Fruit fly (Drosophila melanogaster): ENCODE results near the gene Rbcn-3A.

Rbcn-3A gene

dm6 chrX:6254617-6255349 lies 504 bp downstream of the Rbcn-3A start (continued):
- no peak for TF ChIP-seq Hey (tag; optimal IDR thresholded peaks at IDR 0.05)
- TF ChIP-seq sens (GFP tag) = peak; percentile 37
- no peak for TF ChIP-seq bbx (GFP tag; IDR thresholded peaks at IDR 0.05; ENCODE audit: partially characterized antibody)
- no peak for TF ChIP-seq lab (GFP tag; optimal IDR thresholded peaks at IDR 0.05)

- peak; percentile 81 for TF ChIP-seq Med (GFP tag)
- peak; percentile 13 for TF ChIP-seq CG13296 (GFP tag; optimal IDR thresholded peaks at IDR 0.05)
- TF ChIP-seq CG2678 (tag; optimal IDR thresholded peaks at IDR 0.05) = peak; percentile 20
- no peak for TF ChIP-seq sob (GFP tag; IDR thresholded peaks at IDR 0.05)
- TF ChIP-seq shn (GFP tag; optimal IDR thresholded peaks at IDR 0.05) = no peak
- TF ChIP-seq row (GFP tag; IDR thresholded peaks at IDR 0.05) = no peak
- TF ChIP-seq crol (GFP tag; IDR thresholded peaks at IDR 0.05) = no peak
- no peak for TF ChIP-seq CG15073 (GFP tag; optimal IDR thresholded peaks at IDR 0.05)
- no peak for TF ChIP-seq Stat92E (GFP tag; optimal IDR thresholded peaks at IDR 0.05)
- no peak for TF ChIP-seq bowl (GFP tag; IDR thresholded peaks at IDR 0.05)
- no peak for TF ChIP-seq jigr1 (GFP tag; IDR thresholded peaks at IDR 0.05)
- TF ChIP-seq BtbVII (GFP tag; optimal IDR thresholded peaks at IDR 0.05) = no peak
- TF ChIP-seq CG8944 (GFP tag; optimal IDR thresholded peaks at IDR 0.05) = no peak
- no peak for TF ChIP-seq fd102C (GFP tag; optimal IDR thresholded peaks at IDR 0.05)
- TF ChIP-seq zf30C (GFP tag; optimal IDR thresholded peaks at IDR 0.05) = no peak
- TF ChIP-seq CG15514 (GFP tag; optimal IDR thresholded peaks at IDR 0.05) = no peak
- no peak for TF ChIP-seq Aef1 (GFP tag; IDR thresholded peaks at IDR 0.05)
- TF ChIP-seq HLH3B (GFP tag; IDR thresholded peaks at IDR 0.05) = no peak
- no peak for TF ChIP-seq Hr39 (optimal IDR thresholded peaks at IDR 0.05)
- TF ChIP-seq CG17568 (GFP tag; optimal IDR thresholded peaks at IDR 0.05) = no peak
- no peak for TF ChIP-seq nau (GFP tag; optimal IDR thresholded peaks at IDR 0.05)
- peak; percentile 0 for TF ChIP-seq Fer1 (GFP tag; optimal IDR thresholded peaks at IDR 0.05)
- peak in 1 of 2 experiments; percentile 19 for TF ChIP-seq bsh (GFP tag; optimal IDR thresholded peaks at IDR 0.05)
- TF ChIP-seq CG10979 (tag; optimal IDR thresholded peaks at IDR 0.05) = peak; percentile 79
- TF ChIP-seq CG3281 (GFP tag; optimal IDR thresholded peaks at IDR 0.05) = peak; percentile 5
- TF ChIP-seq Xbp1 (GFP tag; optimal IDR thresholded peaks at IDR 0.05) = no peak
- TF ChIP-seq CG12071 (GFP tag; optimal IDR thresholded peaks at IDR 0.05) = peak; percentile 16
- no peak for TF ChIP-seq pan (optimal IDR thresholded peaks at IDR 0.05)
- TF ChIP-seq pan (GFP tag; optimal IDR thresholded peaks at IDR 0.05 in 1 of 2, IDR thresholded peaks at IDR 0.05 in 1 of 2) = no peak
- no peak for TF ChIP-seq cwo (GFP tag; optimal IDR thresholded peaks at IDR 0.05)
- TF ChIP-seq B-H1 (GFP tag; IDR thresholded peaks at IDR 0.05) = no peak
- TF ChIP-seq CG6813 (GFP tag; optimal IDR thresholded peaks at IDR 0.05) = peak; percentile 8
- no peak for TF ChIP-seq CG8765 (GFP tag; IDR thresholded peaks at IDR 0.05)
- no peak for TF ChIP-seq CG34376 (GFP tag; optimal IDR thresholded peaks at IDR 0.05)
- no peak for TF ChIP-seq slbo (GFP tag; IDR thresholded peaks at IDR 0.05)
- TF ChIP-seq CG11696 (GFP tag; IDR thresholded peaks at IDR 0.05) = 0 out of 2 replicates have a peak, but pooled peaks have one; percentile 49
- peak; percentile 6 for TF ChIP-seq CG2875 (GFP tag; optimal IDR thresholded peaks at IDR 0.05)
- peak; percentile 57 for TF ChIP-seq zen (tag; optimal IDR thresholded peaks at IDR 0.05)
- TF ChIP-seq CG13424 (tag; optimal IDR thresholded peaks at IDR 0.05) = no peak
- no peak for TF ChIP-seq eyg (GFP tag; optimal IDR thresholded peaks at IDR 0.05)
- TF ChIP-seq twi (tag; optimal IDR thresholded peaks at IDR 0.05) = no peak
- TF ChIP-seq esg (GFP tag; conservative IDR thresholded peaks at IDR 0.05) = no peak
- TF ChIP-seq pita (GFP tag; optimal IDR thresholded peaks at IDR 0.05) = no peak
- no peak for TF ChIP-seq trem (tag; optimal IDR thresholded peaks at IDR 0.05)
- TF ChIP-seq cad (GFP tag; optimal IDR thresholded peaks at IDR 0.05) = no peak
These were observed 1.6 kb downstream of the Rbcn-3A start for dm6 chrX:6253701-6254100.
